Worm (Caenorhabditis elegans) whole organism, L4 larva: ENCODE measurements around the gene C44C10.9.
A peak's percentile ranks its signal among the peaks of the same experiment; 100 is the strongest.

Source experiments
- F10B5.3 ChIP-seq: sonication (generic microtip); optimal IDR thresholded peaks from 2 replicates; lab custom pipeline; 2016; ENCODE audit warnings: mild to moderate bottlenecking, missing genetic modification characterization, missing compliant biosample characterization
- F49E8.2 ChIP-seq: sonication (generic microtip); optimal IDR thresholded peaks from 2 replicates; lab custom pipeline; 2016; ENCODE audit warnings: missing compliant biosample characterization, mild to moderate bottlenecking, missing genetic modification characterization, borderline replicate concordance
- Y5F2A.4 ChIP-seq: fragments of 200-800 bp; sonication (Bioruptor generic); optimal IDR thresholded peaks from 2 replicates; lab custom pipeline; 2018; ENCODE audit warnings: mild to moderate bottlenecking, missing genetic modification characterization, missing compliant biosample characterization
- Y75B8A.6 ChIP-seq: fragments of 200-800 bp; sonication (Bioruptor generic); IDR thresholded peaks from 2 replicates; pipeline ENCODE4 v1.3.6; 2022; ENCODE audit warnings: missing genetic modification reagents, missing genetic modification characterization, missing compliant biosample characterization
- aha-1 ChIP-seq: fragments of 150-350 bp; peaks from one replicate; lab custom pipeline; 2014; ENCODE audit warnings: missing biosample characterization, missing genetic modification characterization
- ceh-20 ChIP-seq: fragments of 200-800 bp; sonication (Bioruptor generic); IDR thresholded peaks from 2 replicates; pipeline ENCODE4 v1.3.6; 2022; ENCODE audit warnings: missing genetic modification reagents, missing genetic modification characterization, missing compliant biosample characterization
- ceh-62 ChIP-seq: sonication (generic microtip); optimal IDR thresholded peaks from 2 replicates; lab custom pipeline; 2017; ENCODE audit warnings: missing biosample characterization, missing genetic modification characterization
- ctbp-1 ChIP-seq: fragments of 200-800 bp; sonication (Bioruptor generic); IDR thresholded peaks from 2 replicates; pipeline ENCODE4 v1.3.6; 2022; ENCODE audit warnings: missing genetic modification reagents, missing genetic modification characterization, missing compliant biosample characterization
- daf-16 ChIP-seq, 3 experiments: sonication (generic microtip); optimal IDR thresholded peaks; 2 replicates each; lab custom pipeline; 2016 to 2017; ENCODE audit warnings: missing genetic modification characterization in 3 of 3, missing genetic modification reagents in 3 of 3, mild to moderate bottlenecking in 2 of 3, missing compliant biosample characterization in 2 of 3, missing biosample characterization in 1 of 3, moderate library complexity in 1 of 3
- daf-8 ChIP-seq: fragments of 200-800 bp; sonication (Bioruptor generic); IDR thresholded peaks from 2 replicates; pipeline ENCODE4 v1.3.6; 2022; ENCODE audit warnings: missing genetic modification characterization, missing compliant biosample characterization
- dmd-6 ChIP-seq: fragments of 200-800 bp; sonication (Bioruptor generic); IDR thresholded peaks from 2 replicates; pipeline ENCODE4 v1.3.6; 2022; ENCODE audit warnings: missing genetic modification reagents, missing genetic modification characterization, missing compliant biosample characterization
- dpl-1 ChIP-seq: fragments of 150-350 bp; optimal IDR thresholded peaks from 2 replicates; lab custom pipeline; 2014; ENCODE audit warnings: missing biosample characterization, missing genetic modification reagents, missing genetic modification characterization
- dve-1 ChIP-seq: sonication (generic microtip); optimal IDR thresholded peaks from 2 replicates; lab custom pipeline; 2017; ENCODE audit warnings: antibody characterized with exemption, mild to moderate bottlenecking, missing genetic modification characterization, missing compliant biosample characterization; ENCODE audit not compliant: insufficient read depth
- fos-1 ChIP-seq: fragments of 150-350 bp; optimal IDR thresholded peaks from 2 replicates; lab custom pipeline; 2014; ENCODE audit warnings: missing biosample characterization, missing genetic modification characterization
- gei-8 ChIP-seq: fragments of 200-800 bp; sonication (Bioruptor generic); optimal IDR thresholded peaks from 2 replicates; lab custom pipeline; 2018; ENCODE audit warnings: mild to moderate bottlenecking, missing genetic modification characterization, missing compliant biosample characterization
- hif-1 ChIP-seq, 2 experiments: sonication (generic microtip); optimal IDR thresholded peaks; 2 replicates each; lab custom pipeline; 2016 to 2017; ENCODE audit warnings: missing compliant biosample characterization in 2 of 2, missing genetic modification characterization in 2 of 2, missing genetic modification reagents in 2 of 2, missing genotype in 2 of 2, mild to moderate bottlenecking in 1 of 2
- hlh-11 ChIP-seq: fragments of 200-800 bp; sonication (Bioruptor generic); optimal IDR thresholded peaks from 2 replicates; lab custom pipeline; 2018; ENCODE audit warnings: mild to moderate bottlenecking, missing genetic modification characterization, missing compliant biosample characterization
- hlh-30 ChIP-seq: sonication (generic microtip); optimal IDR thresholded peaks from 2 replicates; lab custom pipeline; 2017; ENCODE audit warnings: antibody characterized with exemption, mild to moderate bottlenecking, missing genetic modification characterization, missing compliant biosample characterization; ENCODE audit not compliant: insufficient read depth
- hmg-1.1 ChIP-seq: fragments of 200-800 bp; sonication (Bioruptor generic); IDR thresholded peaks from 2 replicates; pipeline ENCODE4 v1.3.6; 2022; ENCODE audit warnings: missing genetic modification reagents, missing genetic modification characterization, missing compliant biosample characterization
- lim-7 ChIP-seq: fragments of 200-800 bp; sonication (Bioruptor generic); IDR thresholded peaks from 2 replicates; pipeline ENCODE4 v1.3.6; 2022; ENCODE audit warnings: missing genetic modification characterization, missing compliant biosample characterization
- lin-13 ChIP-seq: fragments of 150-350 bp; optimal IDR thresholded peaks from 2 replicates; lab custom pipeline; 2014; ENCODE audit warnings: missing biosample characterization, missing genetic modification reagents, missing genetic modification characterization
- lir-3 ChIP-seq: sonication (generic microtip); optimal IDR thresholded peaks from 2 replicates; lab custom pipeline; 2016; ENCODE audit warnings: mild to moderate bottlenecking, missing genetic modification characterization, missing compliant biosample characterization
- madf-9 ChIP-seq: fragments of 200-800 bp; sonication (Bioruptor generic); conservative IDR thresholded peaks from 2 replicates; pipeline ENCODE4 v1.3.6; 2022; ENCODE audit warnings: missing genetic modification reagents, missing genetic modification characterization, missing compliant biosample characterization
- mdl-1 ChIP-seq, 2 experiments: fragments of 150-350 bp in 1 of 2; sonication (generic microtip) in 1 of 2; optimal IDR thresholded peaks; 2 replicates each; lab custom pipeline; 2014 to 2017; ENCODE audit warnings: missing biosample characterization in 2 of 2, missing genetic modification characterization in 2 of 2
- mep-1 ChIP-seq: fragments of 150-350 bp; sonication (generic microtip); optimal IDR thresholded peaks from 3 replicates; lab custom pipeline; 2014; ENCODE audit warnings: missing biosample characterization, missing genetic modification characterization
- mes-2 ChIP-seq: sonication (generic microtip); optimal IDR thresholded peaks from 2 replicates; lab custom pipeline; 2016; ENCODE audit warnings: missing genotype, mild to moderate bottlenecking, missing genetic modification characterization, missing compliant biosample characterization; ENCODE audit not compliant: poor library complexity, severe bottlenecking
- mxl-2 ChIP-seq: fragments of 200-800 bp; sonication (Bioruptor generic); conservative IDR thresholded peaks from 2 replicates; pipeline ENCODE4 v1.3.6; 2022; ENCODE audit warnings: missing genetic modification reagents, missing genetic modification characterization, missing compliant biosample characterization
- nhr-111 ChIP-seq: fragments of 200-800 bp; sonication (Bioruptor generic); optimal IDR thresholded peaks from 2 replicates; lab custom pipeline; 2018; ENCODE audit warnings: mild to moderate bottlenecking, missing genetic modification characterization, missing compliant biosample characterization
- nhr-25 ChIP-seq: sonication (generic microtip); optimal IDR thresholded peaks from 2 replicates; lab custom pipeline; 2017; ENCODE audit warnings: missing genetic modification characterization, mild to moderate bottlenecking, missing compliant biosample characterization, antibody characterized with exemption, moderate library complexity, borderline replicate concordance; ENCODE audit not compliant: insufficient read depth
- nhr-28 ChIP-seq: fragments of 150-350 bp; optimal IDR thresholded peaks from 2 replicates; lab custom pipeline; 2014; ENCODE audit warnings: missing biosample characterization, missing genetic modification characterization
- nhr-41 ChIP-seq: fragments of 200-800 bp; sonication (Bioruptor generic); IDR thresholded peaks from 2 replicates; pipeline ENCODE4 v1.3.6; 2022; ENCODE audit warnings: missing genetic modification reagents, missing genetic modification characterization, missing compliant biosample characterization
- nhr-48 ChIP-seq: sonication (generic microtip); optimal IDR thresholded peaks from 2 replicates; lab custom pipeline; 2016; ENCODE audit warnings: mild to moderate bottlenecking, missing genetic modification characterization, missing compliant biosample characterization
- nhr-6 ChIP-seq: fragments of 150-350 bp; optimal IDR thresholded peaks from 2 replicates; lab custom pipeline; 2014; ENCODE audit warnings: missing biosample characterization, missing genetic modification characterization
- pha-4 ChIP-seq, 2 experiments: fragments of 150-350 bp in 1 of 2; fragments of 200-800 bp in 1 of 2; sonication (Bioruptor generic) in 1 of 2; IDR thresholded peaks in 1 of 2; optimal IDR thresholded peaks in 1 of 2; 2 replicates each; pipeline versions ENCODE4 v1.3.6 to Lab custom; 2014 to 2022; ENCODE audit warnings: missing genetic modification characterization in 2 of 2, missing genetic modification reagents in 2 of 2, missing biosample characterization in 1 of 2, missing compliant biosample characterization in 1 of 2
- rbr-2 ChIP-seq: sonication (generic microtip); optimal IDR thresholded peaks from 2 replicates; lab custom pipeline; 2016; ENCODE audit warnings: missing genotype, missing genetic modification characterization, missing compliant biosample characterization
- set-16 ChIP-seq: fragments of 200-800 bp; sonication (Bioruptor generic); IDR thresholded peaks from 2 replicates; pipeline ENCODE4 v1.3.6; 2022; ENCODE audit warnings: missing genetic modification reagents, missing genetic modification characterization, missing compliant biosample characterization
- snpc-1.2 ChIP-seq: fragments of 200-800 bp; sonication (Bioruptor generic); IDR thresholded peaks from 2 replicates; pipeline ENCODE4 v1.3.6; 2022; ENCODE audit warnings: missing genetic modification reagents, missing genetic modification characterization, missing compliant biosample characterization
- snpc-4 ChIP-seq: fragments of 150-350 bp; optimal IDR thresholded peaks from 2 replicates; lab custom pipeline; 2014; ENCODE audit warnings: missing biosample characterization, missing genetic modification characterization
- tra-1 ChIP-seq: fragments of 200-800 bp; sonication (Bioruptor generic); IDR thresholded peaks from 2 replicates; pipeline ENCODE4 v1.3.6; 2022; ENCODE audit warnings: missing genetic modification reagents, missing genetic modification characterization, missing compliant biosample characterization
- unc-130 ChIP-seq: sonication (generic microtip); optimal IDR thresholded peaks from 2 replicates; lab custom pipeline; 2016; ENCODE audit warnings: missing genetic modification reagents, missing genetic modification characterization, missing compliant biosample characterization
- unc-39 ChIP-seq: sonication (generic microtip); optimal IDR thresholded peaks from 2 replicates; lab custom pipeline; 2017; ENCODE audit warnings: missing biosample characterization, missing genetic modification characterization
- unc-62 ChIP-seq, 3 experiments: fragments of 150-350 bp in 1 of 3; sonication (generic microtip); optimal IDR thresholded peaks in 2 of 3; peaks in 1 of 3; 1 replicate in 1 of 3; 2 replicates in 2 of 3; lab custom pipeline; 2014 to 2017; ENCODE audit warnings: missing biosample characterization in 3 of 3, missing genetic modification characterization in 3 of 3, missing genetic modification reagents in 3 of 3, missing genotype in 1 of 3

C44C10.9 gene

DNA sequence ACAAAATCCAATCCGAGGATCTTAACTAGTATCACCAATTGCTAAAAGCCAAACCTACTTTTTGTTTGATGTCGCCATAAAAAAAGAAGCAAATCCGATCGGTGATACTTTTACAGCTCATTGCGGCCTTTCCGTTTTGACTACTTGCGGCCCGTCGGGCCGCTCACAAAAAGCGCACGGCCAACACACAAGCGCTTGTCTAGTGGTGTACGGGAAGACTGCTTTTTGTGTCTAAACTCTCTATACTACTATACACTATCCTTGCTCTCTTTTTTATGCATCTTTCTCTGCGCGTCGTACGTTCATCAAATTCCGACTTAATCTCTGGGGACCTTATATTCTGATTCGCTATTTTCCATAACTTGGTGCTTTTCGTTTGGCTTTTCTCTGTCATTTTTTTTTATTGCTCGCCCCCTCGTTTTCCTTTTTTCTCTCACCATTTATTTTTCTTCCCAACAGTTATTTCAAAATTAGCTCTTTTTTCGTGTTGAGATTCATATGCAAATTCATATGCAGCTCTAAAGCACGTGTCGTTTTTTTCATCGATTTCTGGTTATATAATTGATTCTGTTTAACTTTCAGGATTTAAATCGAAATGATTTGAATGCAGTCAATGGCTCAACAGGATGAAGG lies 49.7 kb downstream of the C44C10.9 start, which contains the start of gene noca-2:
noca-2 (plus strand) TSS at position 583 of the 633 bp plus-strand sequence.
- peak in 1 of 2 experiments; percentile 55 for TF ChIP-seq unc-62 (GFP tag; optimal IDR thresholded peaks at IDR 0.05 in 1 of 2; lab: Kevin White, UChicago)
- no peak for TF ChIP-seq unc-62 (tag; optimal IDR thresholded peaks at IDR 0.05; lab: Kevin White, UChicago)
- no peak for TF ChIP-seq nhr-48
- no peak for TF ChIP-seq nhr-25
- peak; percentile 45 for TF ChIP-seq aha-1
- no peak for TF ChIP-seq F49E8.2 (tag; lab: Kevin White, UChicago)
- no peak for TF ChIP-seq mxl-2 (GFP tag; lab: Robert Waterston, UW)
- TF ChIP-seq ctbp-1 (GFP tag; lab: Robert Waterston, UW), result 0 out of 2 replicates have a peak, but pooled peaks have one; percentile 47
- no peak for TF ChIP-seq dve-1 (tag; lab: Kevin White, UChicago)
- no peak for TF ChIP-seq lim-7 (GFP tag; lab: Robert Waterston, UW)
- peak; percentile 33 for TF ChIP-seq rbr-2 (tag; lab: Kevin White, UChicago)
- TF ChIP-seq mes-2, result peak; percentile 26
- peak; percentile 75 for TF ChIP-seq hmg-1.1
- peak; percentile 17 for TF ChIP-seq dpl-1 (GFP tag; lab: Kevin White, UChicago)
- no peak for TF ChIP-seq ceh-20 (GFP tag; lab: Robert Waterston, UW)
- TF ChIP-seq ceh-62 (tag; lab: Kevin White, UChicago), result no peak
- peak; percentile 47 for TF ChIP-seq hlh-30 (tag; lab: Kevin White, UChicago)
- peak; percentile 30 for TF ChIP-seq hlh-11 (tag; lab: Kevin White, UChicago)
- peak; percentile 29 for TF ChIP-seq nhr-28 (tag; lab: Kevin White, UChicago)
- no peak for TF ChIP-seq unc-39 (tag; lab: Kevin White, UChicago)
- TF ChIP-seq lin-13 (GFP tag; lab: Kevin White, UChicago), result no peak
- TF ChIP-seq lir-3, result no peak
- no peak for TF ChIP-seq set-16 (GFP tag; lab: Robert Waterston, UW)
- peak; percentile 36 for TF ChIP-seq dmd-6 (GFP tag; lab: Robert Waterston, UW)
- TF ChIP-seq Y5F2A.4 (GFP tag; lab: Kevin White, UChicago), result no peak
- no peak for TF ChIP-seq snpc-1.2
- no peak for TF ChIP-seq daf-8
- TF ChIP-seq mdl-1 (tag; optimal IDR thresholded peaks at IDR 0.05; lab: Kevin White, UChicago), result peak in 1 of 2 experiments; percentile 19
- peak; percentile 54 for TF ChIP-seq mep-1 (tag; lab: Kevin White, UChicago)
- peak; percentile 4 for TF ChIP-seq nhr-6 (tag; lab: Kevin White, UChicago)
- no peak for TF ChIP-seq hif-1 (tag; optimal IDR thresholded peaks at IDR 0.05; lab: Kevin White, UChicago)
- no peak for TF ChIP-seq daf-16 (GFP tag; optimal IDR thresholded peaks at IDR 0.05; lab: Kevin White, UChicago)
- TF ChIP-seq daf-16 (tag; optimal IDR thresholded peaks at IDR 0.05; lab: Kevin White, UChicago), result peak; percentile 24
- no peak for TF ChIP-seq gei-8 (GFP tag; lab: Kevin White, UChicago)
- no peak for TF ChIP-seq snpc-4

- TF ChIP-seq aha-1 (peak; percentile 61), dve-1 (tag; lab: Kevin White, UChicago) (no peak)
Observed at ce11 chrX:11665522-11666017, 50.7 kb downstream of the C44C10.9 start.

DNA sequence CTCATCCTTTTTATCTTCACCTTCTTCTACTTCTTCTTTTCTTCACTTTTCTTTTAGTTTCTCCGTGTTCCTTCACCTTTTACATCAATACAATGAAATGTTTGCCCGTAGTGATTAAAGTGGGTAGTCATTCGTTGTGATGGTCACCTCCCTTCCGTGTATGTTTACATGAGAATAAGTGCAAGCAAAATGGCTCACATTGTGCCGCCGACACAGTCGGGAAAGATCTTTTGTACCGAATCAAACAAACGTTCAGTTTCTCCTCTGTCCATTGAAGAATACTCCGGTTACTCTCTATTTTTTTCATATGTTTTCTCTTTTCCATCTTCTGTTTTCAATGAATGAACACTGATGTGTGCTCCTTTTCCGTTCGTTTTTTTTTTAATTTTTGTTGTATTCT lies 52.1 kb downstream of the C44C10.9 start:
- TF ChIP-seq daf-16 (GFP tag; optimal IDR thresholded peaks at IDR 0.05; lab: Kevin White, UChicago) (no peak), daf-16 (tag; optimal IDR thresholded peaks at IDR 0.05; lab: Kevin White, UChicago) (peak; percentile 52), aha-1 (peak; percentile 53), unc-130 (GFP tag; lab: Kevin White, UChicago) (no peak), nhr-41 (GFP tag; lab: Robert Waterston, UW) (no peak), tra-1 (GFP tag; lab: Robert Waterston, UW) (no peak), mes-2 (peak; percentile 9), fos-1 (tag; lab: Kevin White, UChicago) (no peak), madf-9 (GFP tag; lab: Robert Waterston, UW) (no peak), lim-7 (GFP tag; lab: Robert Waterston, UW) (no peak), pha-4 (GFP tag; IDR thresholded peaks at IDR 0.05; lab: Robert Waterston, UW) (no peak), pha-4 (tag; optimal IDR thresholded peaks at IDR 0.05; lab: Kevin White, UChicago) (peak; percentile 62), rbr-2 (tag; lab: Kevin White, UChicago) (no peak), dve-1 (tag; lab: Kevin White, UChicago) (peak; percentile 8), nhr-111 (GFP tag; lab: Kevin White, UChicago) (no peak), Y75B8A.6 (GFP tag; lab: Robert Waterston, UW) (no peak), F10B5.3 (tag; lab: Kevin White, UChicago) (no peak)
